Fruit fly (Drosophila melanogaster) whole organism, embryonic: Measurements from ENCODE around the gene Hmbs.

Experiments used
- Aef1 ChIP-seq: fragments of 200-800 bp; sonication (Bioruptor generic); IDR thresholded peaks from 3 replicates; pipeline ENCODE4 v1.3.6; 2022; ENCODE audit warnings: missing biosample characterization, missing genetic modification characterization
- B-H1 ChIP-seq: fragments of 200-800 bp; sonication (Bioruptor generic); IDR thresholded peaks from 3 replicates; pipeline ENCODE4 v1.3.6; 2022; ENCODE audit warnings: missing biosample characterization, missing genetic modification characterization
- BtbVII ChIP-seq: fragments of 200-800 bp; sonication (Bioruptor generic); optimal IDR thresholded peaks from 3 replicates; lab custom pipeline; 2017; ENCODE audit warnings: missing biosample characterization, mild to moderate bottlenecking, missing genetic modification characterization
- CG1024 ChIP-seq: fragments of 200-800 bp; sonication (Bioruptor generic); IDR thresholded peaks from 2 replicates; pipeline ENCODE4 v1.3.6; 2022; ENCODE audit warnings: missing biosample characterization, missing genetic modification characterization
- CG10462 ChIP-seq: fragments of 200-800 bp; sonication (Bioruptor generic); optimal IDR thresholded peaks from 2 replicates; lab custom pipeline; 2016; ENCODE audit warnings: missing biosample characterization, missing genetic modification characterization
- CG10654 ChIP-seq: fragments of 200-800 bp; sonication (Bioruptor generic); optimal IDR thresholded peaks from 2 replicates; lab custom pipeline; 2016; ENCODE audit warnings: missing biosample characterization, missing genetic modification characterization
- CG11504 ChIP-seq: fragments of 200-800 bp; sonication (Bioruptor generic); optimal IDR thresholded peaks from 3 replicates; lab custom pipeline; 2019; ENCODE audit warnings: missing biosample characterization, mild to moderate bottlenecking, missing genetic modification characterization, moderate library complexity
- CG12104 ChIP-seq: fragments of 200-800 bp; sonication (Bioruptor generic); optimal IDR thresholded peaks from 3 replicates; lab custom pipeline; 2016; ENCODE audit warnings: missing biosample characterization, missing genetic modification characterization
- CG12155 ChIP-seq: fragments of 200-800 bp; sonication (Bioruptor generic); optimal IDR thresholded peaks from 3 replicates; lab custom pipeline; 2016; ENCODE audit warnings: missing biosample characterization, missing genetic modification characterization
- CG15269 ChIP-seq: fragments of 200-800 bp; sonication (Bioruptor generic); optimal IDR thresholded peaks from 2 replicates; lab custom pipeline; 2018; ENCODE audit warnings: missing biosample characterization, mild to moderate bottlenecking, missing genetic modification characterization, moderate library complexity
- CG17186 ChIP-seq: fragments of 200-800 bp; sonication (Bioruptor generic); optimal IDR thresholded peaks from 3 replicates; lab custom pipeline; 2017; ENCODE audit warnings: missing biosample characterization, missing genetic modification reagents, missing genetic modification characterization
- CG2120 ChIP-seq: fragments of 200-800 bp; sonication (Bioruptor generic); optimal IDR thresholded peaks from 3 replicates; lab custom pipeline; 2016; ENCODE audit warnings: missing biosample characterization, missing genetic modification characterization
- CG2875 ChIP-seq: fragments of 200-800 bp; sonication (Bioruptor generic); optimal IDR thresholded peaks from 2 replicates; lab custom pipeline; 2017; ENCODE audit warnings: missing biosample characterization, mild to moderate bottlenecking, missing genetic modification characterization, missing genetic modification reagents
- CG31441 ChIP-seq: fragments of 200-800 bp; sonication (Bioruptor generic); IDR thresholded peaks from 2 replicates; pipeline ENCODE4 v1.3.6; 2022; ENCODE audit warnings: missing biosample characterization, missing genetic modification characterization
- CG32532 ChIP-seq: fragments of 200-800 bp; sonication (Bioruptor generic); IDR thresholded peaks from 2 replicates; pipeline ENCODE4 v1.3.6; 2022; ENCODE audit warnings: missing biosample characterization, missing genetic modification characterization
- CG34376 ChIP-seq: fragments of 200-800 bp; sonication (Bioruptor generic); optimal IDR thresholded peaks from 2 replicates; lab custom pipeline; 2018; ENCODE audit warnings: missing biosample characterization, mild to moderate bottlenecking, missing genetic modification characterization
- CG5245 ChIP-seq: fragments of 200-800 bp; sonication (Bioruptor generic); optimal IDR thresholded peaks from 3 replicates; lab custom pipeline; 2016; ENCODE audit warnings: missing biosample characterization, missing genetic modification characterization
- CG7372 ChIP-seq: fragments of 200-800 bp; sonication (Bioruptor generic); IDR thresholded peaks from 2 replicates; pipeline ENCODE4 v1.3.6; 2022; ENCODE audit warnings: missing biosample characterization, missing genetic modification characterization
- CHES-1-like ChIP-seq: fragments of 200-800 bp; sonication (Bioruptor generic); optimal IDR thresholded peaks from 2 replicates; lab custom pipeline; 2016; ENCODE audit warnings: missing biosample characterization, missing genetic modification characterization
- Dbx ChIP-seq: fragments of 200-800 bp; sonication (Bioruptor generic); IDR thresholded peaks from 3 replicates; pipeline ENCODE4 v1.3.6; 2022; ENCODE audit warnings: missing biosample characterization, missing genetic modification characterization
- Dek ChIP-seq: fragments of 200-800 bp; sonication (Bioruptor generic); optimal IDR thresholded peaks from 3 replicates; lab custom pipeline; 2019; ENCODE audit warnings: missing biosample characterization, mild to moderate bottlenecking, missing genetic modification characterization, moderate library complexity
- Doc2 ChIP-seq: fragments of 200-800 bp; sonication (Bioruptor generic); IDR thresholded peaks from 2 replicates; pipeline ENCODE4 v1.3.6; 2022; ENCODE audit warnings: missing biosample characterization, missing genetic modification characterization
- Doc3 ChIP-seq: fragments of 200-800 bp; sonication (Bioruptor generic); IDR thresholded peaks from 3 replicates; pipeline ENCODE4 v1.3.6; 2022; ENCODE audit warnings: missing biosample characterization, missing genetic modification characterization; ENCODE audit not compliant: partially characterized antibody
- Dref ChIP-seq: fragments of 200-800 bp; sonication (Bioruptor generic); IDR thresholded peaks from 2 replicates; pipeline ENCODE4 v1.3.6; 2022; ENCODE audit warnings: missing biosample characterization, missing genetic modification characterization
- Ets97D ChIP-seq: fragments of 200-800 bp; sonication (Bioruptor generic); optimal IDR thresholded peaks from 3 replicates; lab custom pipeline; 2016; ENCODE audit warnings: missing biosample characterization, missing genetic modification characterization
- Gug ChIP-seq: fragments of 200-800 bp; sonication (Bioruptor generic); IDR thresholded peaks from 4 replicates; pipeline ENCODE4 v1.3.6; 2022; ENCODE audit warnings: missing biosample characterization, missing genetic modification characterization
- Hand ChIP-seq: fragments of 200-800 bp; sonication (Bioruptor generic); optimal IDR thresholded peaks from 2 replicates; lab custom pipeline; 2017; ENCODE audit warnings: mild to moderate bottlenecking, missing biosample characterization, missing genetic modification reagents, missing genetic modification characterization
- Pdp1 ChIP-seq, 2 experiments: fragments of 200-800 bp; sonication (Bioruptor generic); optimal IDR thresholded peaks; 3 replicates each; lab custom pipeline; 2016; ENCODE audit warnings: missing biosample characterization in 2 of 2, missing genetic modification characterization in 2 of 2, mild to moderate bottlenecking in 1 of 2, moderate library complexity in 1 of 2
- Rx ChIP-seq: fragments of 200-800 bp; sonication (Bioruptor generic); IDR thresholded peaks from 2 replicates; pipeline ENCODE4 v1.3.6; 2022; ENCODE audit warnings: missing biosample characterization, missing genetic modification characterization
- Sin3A ChIP-seq: fragments of >200 bp; optimal IDR thresholded peaks from 2 replicates; lab custom pipeline; 2018
- Sry-δ ChIP-seq: fragments of 200-800 bp; sonication (Bioruptor generic); optimal IDR thresholded peaks from 2 replicates; lab custom pipeline; 2016; ENCODE audit warnings: missing biosample characterization, missing genetic modification characterization
- TFAM ChIP-seq: fragments of 200-800 bp; sonication (Bioruptor generic); optimal IDR thresholded peaks from 2 replicates; lab custom pipeline; 2017; ENCODE audit warnings: missing biosample characterization, missing genetic modification characterization, inconsistent platforms
- bigmax ChIP-seq: fragments of 200-800 bp; sonication (Bioruptor generic); optimal IDR thresholded peaks from 2 replicates; lab custom pipeline; 2018; ENCODE audit warnings: missing biosample characterization, mild to moderate bottlenecking, missing genetic modification characterization
- br ChIP-seq: fragments of >200 bp; optimal IDR thresholded peaks from 2 replicates; lab custom pipeline; 2017
- btn ChIP-seq: fragments of 200-800 bp; sonication (Bioruptor generic); optimal IDR thresholded peaks from 2 replicates; lab custom pipeline; 2016; ENCODE audit warnings: missing biosample characterization, missing genetic modification characterization
- cad ChIP-seq: fragments of >200 bp; optimal IDR thresholded peaks from 2 replicates; lab custom pipeline; 2017; ENCODE audit warnings: missing biosample characterization, missing genetic modification characterization
- exex ChIP-seq: fragments of 200-800 bp; sonication (Bioruptor generic); optimal IDR thresholded peaks from 4 replicates; lab custom pipeline; 2018; ENCODE audit warnings: missing biosample characterization, mild to moderate bottlenecking, missing genetic modification characterization, moderate library complexity
- fd3F ChIP-seq: fragments of 200-800 bp; sonication (Bioruptor generic); optimal IDR thresholded peaks from 2 replicates; lab custom pipeline; 2018; ENCODE audit warnings: missing biosample characterization, mild to moderate bottlenecking, missing genetic modification characterization, moderate library complexity
- fru ChIP-seq: fragments of >200 bp; optimal IDR thresholded peaks from 2 replicates; lab custom pipeline; 2017
- gcm ChIP-seq: fragments of 200-800 bp; sonication (Bioruptor generic); optimal IDR thresholded peaks from 2 replicates; lab custom pipeline; 2019; ENCODE audit warnings: missing biosample characterization, mild to moderate bottlenecking, missing genetic modification characterization, moderate library complexity
- hth ChIP-seq: fragments of >200 bp; optimal IDR thresholded peaks from 2 replicates; lab custom pipeline; 2017; ENCODE audit warnings: inconsistent platforms
- insv ChIP-seq, 2 experiments: fragments of 200-800 bp; sonication (Bioruptor generic); optimal IDR thresholded peaks; 3 replicates each; lab custom pipeline; 2016 to 2018; ENCODE audit warnings: missing biosample characterization in 2 of 2, missing genetic modification characterization in 2 of 2
- lilli ChIP-seq: fragments of 200-800 bp; sonication (Bioruptor generic); optimal IDR thresholded peaks from 3 replicates; lab custom pipeline; 2016; ENCODE audit warnings: missing biosample characterization, missing genetic modification characterization
- luna ChIP-seq: fragments of 200-800 bp; sonication (Bioruptor generic); optimal IDR thresholded peaks from 2 replicates; lab custom pipeline; 2016; ENCODE audit warnings: missing biosample characterization, missing genetic modification characterization
- mirr ChIP-seq: fragments of 200-800 bp; sonication (Bioruptor generic); optimal IDR thresholded peaks from 3 replicates; lab custom pipeline; 2018; ENCODE audit warnings: missing biosample characterization, mild to moderate bottlenecking, missing genetic modification characterization
- nmo ChIP-seq: fragments of 200-800 bp; sonication (Bioruptor generic); optimal IDR thresholded peaks from 2 replicates; lab custom pipeline; 2018; ENCODE audit warnings: missing biosample characterization, mild to moderate bottlenecking, missing genetic modification characterization, moderate library complexity
- nom ChIP-seq: fragments of 200-800 bp; sonication (Bioruptor generic); optimal IDR thresholded peaks from 2 replicates; lab custom pipeline; 2017; ENCODE audit warnings: missing biosample characterization, missing genetic modification characterization, mild to moderate bottlenecking, moderate library complexity, missing genetic modification reagents
- pb ChIP-seq: fragments of 200-800 bp; sonication (Bioruptor generic); optimal IDR thresholded peaks from 3 replicates; lab custom pipeline; 2016; ENCODE audit warnings: missing biosample characterization, missing genetic modification characterization
- pfk ChIP-seq: fragments of 200-800 bp; sonication (Bioruptor generic); optimal IDR thresholded peaks from 2 replicates; lab custom pipeline; 2018; ENCODE audit warnings: missing biosample characterization, mild to moderate bottlenecking, missing genetic modification characterization, moderate library complexity
- seq ChIP-seq: fragments of 200-800 bp; sonication (Bioruptor generic); IDR thresholded peaks from 2 replicates; pipeline ENCODE4 v1.3.6; 2022; ENCODE audit warnings: missing biosample characterization, missing genetic modification characterization
- sug ChIP-seq: fragments of 200-800 bp; optimal IDR thresholded peaks from 2 replicates; lab custom pipeline; 2019; ENCODE audit warnings: missing biosample characterization, mild to moderate bottlenecking, missing genetic modification characterization, moderate library complexity
- trh ChIP-seq: fragments of 200-800 bp; sonication (Bioruptor generic); optimal IDR thresholded peaks from 2 replicates; lab custom pipeline; 2016; ENCODE audit warnings: missing biosample characterization, missing genetic modification characterization
- tx ChIP-seq: fragments of 200-800 bp; sonication (Bioruptor generic); optimal IDR thresholded peaks from 2 replicates; lab custom pipeline; 2016; ENCODE audit warnings: missing biosample characterization, missing genetic modification characterization

Gene Hmbs

dm6 chr3L:1305317-1305716 is 29.4 kb upstream of the Hmbs start:
- TF ChIP-seq Doc2 (no peak), btn (GFP tag; lab: Kevin White, UChicago) (no peak), Dref (GFP tag; lab: Robert Waterston, UW) (no peak), trh (GFP tag; lab: Kevin White, UChicago) (no peak), CG31441 (no peak), Dbx (GFP tag; lab: Robert Waterston, UW) (no peak), BtbVII (GFP tag; lab: Kevin White, UChicago) (no peak), Dek (tag; lab: Kevin White, UChicago) (no peak), seq (GFP tag; lab: Robert Waterston, UW) (no peak), CHES-1-like (GFP tag; lab: Kevin White, UChicago) (no peak), CG17186 (GFP tag; lab: Kevin White, UChicago) (no peak), CG2120 (GFP tag; lab: Kevin White, UChicago) (peak; percentile 13), CG34376 (GFP tag; lab: Kevin White, UChicago) (peak; percentile 28), pb (GFP tag; lab: Kevin White, UChicago) (no peak), CG11504 (tag; lab: Kevin White, UChicago) (no peak), CG2875 (no peak), Pdp1 (GFP tag; optimal IDR thresholded peaks at IDR 0.05; lab: Kevin White, UChicago) (peak in 1 of 2 experiments; percentile 2), lilli (GFP tag; lab: Kevin White, UChicago) (no peak), cad (no peak), Gug (GFP tag; lab: Robert Waterston, UW) (no peak), bigmax (GFP tag; lab: Kevin White, UChicago) (no peak), CG1024 (GFP tag; lab: Robert Waterston, UW) (no peak), B-H1 (GFP tag; lab: Robert Waterston, UW) (no peak), hth (lab: Kevin White, UChicago) (no peak), luna (GFP tag; lab: Kevin White, UChicago) (no peak), CG10654 (GFP tag; lab: Kevin White, UChicago) (no peak), CG10462 (no peak), pfk (GFP tag; lab: Kevin White, UChicago) (no peak), exex (peak; percentile 53), sug (tag; lab: Kevin White, UChicago) (peak; percentile 9), TFAM (GFP tag; lab: Kevin White, UChicago) (no peak), mirr (GFP tag; lab: Kevin White, UChicago) (no peak), CG5245 (GFP tag; lab: Kevin White, UChicago) (no peak)

dm6 chr3L:1307005-1307632 is 27.6 kb upstream of the Hmbs start, which contains the start of the genes Ctr9 and Nt5a:
Ctr9 (plus strand) TSS chr3L:1307224.
Nt5a (minus strand) TSS chr3L:1307418.
- TF ChIP-seq nmo: peak; percentile 67
- TF ChIP-seq CG12104 (GFP tag; lab: Kevin White, UChicago): no peak
- peak; percentile 79 for TF ChIP-seq tx
- peak; percentile 65 for TF ChIP-seq Doc3
- TF ChIP-seq Aef1 (GFP tag; lab: Robert Waterston, UW): peak; percentile 49
- TF ChIP-seq CG32532 (GFP tag; lab: Robert Waterston, UW): peak; percentile 65
- TF ChIP-seq CG12155: peak; percentile 52
- TF ChIP-seq Sry-δ (GFP tag; lab: Kevin White, UChicago): peak; percentile 95
- TF ChIP-seq insv (GFP tag; optimal IDR thresholded peaks at IDR 0.05; lab: Kevin White, UChicago): peak in 1 of 2 experiments; percentile 71
- TF ChIP-seq gcm (GFP tag; lab: Kevin White, UChicago): no peak
- no peak for TF ChIP-seq br (lab: Kevin White, UChicago)
- TF ChIP-seq Rx (GFP tag; lab: Robert Waterston, UW): no peak
- TF ChIP-seq Hand: no peak
- TF ChIP-seq fru (lab: Kevin White, UChicago): no peak
- no peak for TF ChIP-seq CG15269 (tag; lab: Kevin White, UChicago)
- TF ChIP-seq nom: no peak
- peak; percentile 80 for TF ChIP-seq Sin3A (lab: Kevin White, UChicago)
- no peak; the same call in 1 of the 2 replicates for TF ChIP-seq CG7372 (GFP tag; lab: Robert Waterston, UW)
- peak; percentile 86 for TF ChIP-seq Ets97D (GFP tag; lab: Kevin White, UChicago)
- TF ChIP-seq fd3F: peak; percentile 11
- peak; percentile 68; the same call in 2 of the 3 replicates for TF ChIP-seq Dbx (GFP tag; lab: Robert Waterston, UW)
- no peak for TF ChIP-seq CG2875
